Worm (Caenorhabditis elegans): ENCODE data around the gene wht-8.

- TF ChIP-seq him-1 (tag; optimal IDR thresholded peaks at IDR 0.05) (no peak), dao-5 (tag; optimal IDR thresholded peaks at IDR 0.05) (no peak)
Observed at ce11 chrIII:11240776-11241175, 22.2 kb downstream of the wht-8 start.

Measured in whole organism, L4/young adult.